Worm (Caenorhabditis elegans) whole organism, L4 larva: ENCODE data around the gene scb-1.

ENCODE experiments used
- lir-3 ChIP-seq: sonication (generic microtip); optimal IDR thresholded peaks from 2 replicates; lab custom pipeline; 2016; ENCODE audit warnings: mild to moderate bottlenecking, missing genetic modification characterization, missing compliant biosample characterization
- nhr-11 ChIP-seq: fragments of 150-350 bp; optimal IDR thresholded peaks from 2 replicates; lab custom pipeline; 2014; ENCODE audit warnings: missing biosample characterization, missing genetic modification characterization

- TF ChIP-seq nhr-11 (peak; percentile 73), lir-3 (no peak)
Measured at ce11 chrV:11080345-11081102, 39.0 kb downstream of the scb-1 start, which contains the start of gene act-1.
